Fruit fly (Drosophila melanogaster) whole organism, embryonic: ENCODE measurements around the gene Tbca.

ENCODE experiments used
- CG12155 ChIP-seq: fragments of 200-800 bp; sonication (Bioruptor generic); optimal IDR thresholded peaks from 3 replicates; lab custom pipeline; 2016; ENCODE audit warnings: missing biosample characterization, missing genetic modification characterization
- CG13424 ChIP-seq: fragments of 200-800 bp; sonication (Bioruptor generic); optimal IDR thresholded peaks from 2 replicates; lab custom pipeline; 2019; ENCODE audit warnings: missing biosample characterization, mild to moderate bottlenecking, missing genetic modification characterization, moderate library complexity
- CG14667 ChIP-seq: fragments of 200-800 bp; sonication (Bioruptor generic); IDR thresholded peaks from 2 replicates; pipeline ENCODE4 v1.3.6; 2022; ENCODE audit warnings: missing biosample characterization, missing genetic modification characterization
- CG17361 ChIP-seq: fragments of 200-800 bp; sonication (Bioruptor generic); IDR thresholded peaks from 3 replicates; pipeline ENCODE4 v1.3.6; 2022; ENCODE audit warnings: missing biosample characterization, missing genetic modification characterization
- CG32767 ChIP-seq: fragments of 200-800 bp; sonication (Bioruptor generic); IDR thresholded peaks from 2 replicates; pipeline ENCODE4 v1.3.6; 2022; ENCODE audit warnings: missing biosample characterization, missing genetic modification characterization
- CG32772 ChIP-seq: fragments of 200-800 bp; sonication (Bioruptor generic); IDR thresholded peaks from 2 replicates; pipeline ENCODE4 v1.3.6; 2022; ENCODE audit warnings: missing biosample characterization, missing genetic modification characterization
- CG34422 ChIP-seq: fragments of 200-800 bp; sonication (Bioruptor generic); IDR thresholded peaks from 3 replicates; pipeline ENCODE4 v1.3.6; 2022; ENCODE audit warnings: missing biosample characterization, missing genetic modification characterization
- CG3838 ChIP-seq: fragments of 200-800 bp; sonication (Bioruptor generic); optimal IDR thresholded peaks from 3 replicates; lab custom pipeline; 2016; ENCODE audit warnings: missing biosample characterization, missing genetic modification characterization
- CG42726 ChIP-seq: fragments of 200-800 bp; sonication (Bioruptor generic); IDR thresholded peaks from 2 replicates; pipeline ENCODE4 v1.3.6; 2022; ENCODE audit warnings: missing biosample characterization, missing genetic modification characterization; ENCODE audit not compliant: partially characterized antibody
- CG6854 ChIP-seq: fragments of 200-800 bp; sonication (Bioruptor generic); optimal IDR thresholded peaks from 3 replicates; lab custom pipeline; 2017; ENCODE audit warnings: missing biosample characterization, mild to moderate bottlenecking, missing genetic modification characterization
- CG8359 ChIP-seq: fragments of 200-800 bp; sonication (Bioruptor generic); optimal IDR thresholded peaks from 2 replicates; lab custom pipeline; 2017; ENCODE audit warnings: missing biosample characterization, mild to moderate bottlenecking, missing genetic modification characterization, borderline replicate concordance
- CTCF ChIP-seq: fragments of 200-800 bp; sonication (Bioruptor generic); optimal IDR thresholded peaks from 2 replicates; lab custom pipeline; 2017; ENCODE audit warnings: missing biosample characterization, mild to moderate bottlenecking, missing genetic modification characterization, moderate library complexity
- CoRest ChIP-seq: fragments of 200-800 bp; sonication (Bioruptor generic); optimal IDR thresholded peaks from 3 replicates; lab custom pipeline; 2018; ENCODE audit warnings: missing biosample characterization, mild to moderate bottlenecking, missing genetic modification characterization, moderate library complexity
- D ChIP-seq, 2 experiments: fragments of 200-800 bp in 1 of 2; fragments of >200 bp in 1 of 2; sonication (Bioruptor generic) in 1 of 2; optimal IDR thresholded peaks; 2 replicates in 1 of 2; 3 replicates in 1 of 2; lab custom pipeline; 2017; ENCODE audit warnings: mild to moderate bottlenecking in 1 of 2, missing biosample characterization in 1 of 2, missing genetic modification characterization in 1 of 2, missing genetic modification reagents in 1 of 2
- Dbx ChIP-seq: fragments of 200-800 bp; sonication (Bioruptor generic); IDR thresholded peaks from 3 replicates; pipeline ENCODE4 v1.3.6; 2022; ENCODE audit warnings: missing biosample characterization, missing genetic modification characterization
- Dp ChIP-seq: fragments of 200-800 bp; sonication (Bioruptor generic); optimal IDR thresholded peaks from 2 replicates; lab custom pipeline; 2018; ENCODE audit warnings: missing biosample characterization, mild to moderate bottlenecking, missing genetic modification characterization, moderate library complexity
- Drgx ChIP-seq: fragments of 200-800 bp; sonication (Bioruptor generic); IDR thresholded peaks from 2 replicates; pipeline ENCODE4 v1.3.6; 2022; ENCODE audit warnings: missing biosample characterization, missing genetic modification characterization
- Hey ChIP-seq: fragments of 200-800 bp; sonication (Bioruptor generic); optimal IDR thresholded peaks from 3 replicates; lab custom pipeline; 2018; ENCODE audit warnings: missing biosample characterization, mild to moderate bottlenecking, missing genetic modification characterization
- Lhr ChIP-seq: fragments of 200-800 bp; sonication (Bioruptor generic); optimal IDR thresholded peaks from 3 replicates; lab custom pipeline; 2017; ENCODE audit warnings: mild to moderate bottlenecking, missing biosample characterization, missing genetic modification reagents, missing genetic modification characterization
- NFAT ChIP-seq: fragments of 200-800 bp; sonication (Bioruptor generic); IDR thresholded peaks from 2 replicates; pipeline ENCODE4 v1.3.6; 2022; ENCODE audit warnings: missing biosample characterization, missing genetic modification characterization
- Optix ChIP-seq: fragments of 200-800 bp; sonication (Bioruptor generic); IDR thresholded peaks from 3 replicates; pipeline ENCODE4 v1.3.6; 2022; ENCODE audit warnings: missing biosample characterization, missing genetic modification characterization
- PHDP ChIP-seq: fragments of 200-800 bp; sonication (Bioruptor generic); optimal IDR thresholded peaks from 3 replicates; lab custom pipeline; 2018; ENCODE audit warnings: missing biosample characterization, mild to moderate bottlenecking, missing genetic modification characterization, moderate library complexity
- Spps ChIP-seq: fragments of 200-800 bp; sonication (Bioruptor generic); optimal IDR thresholded peaks from 2 replicates; lab custom pipeline; 2018; ENCODE audit warnings: missing biosample characterization, mild to moderate bottlenecking, missing genetic modification characterization
- Sry-β ChIP-seq: fragments of 200-800 bp; sonication (Bioruptor generic); optimal IDR thresholded peaks from 2 replicates; lab custom pipeline; 2018; ENCODE audit warnings: missing biosample characterization, mild to moderate bottlenecking, missing genetic modification characterization, moderate library complexity
- TFAM ChIP-seq: fragments of 200-800 bp; sonication (Bioruptor generic); optimal IDR thresholded peaks from 2 replicates; lab custom pipeline; 2017; ENCODE audit warnings: missing biosample characterization, missing genetic modification characterization, inconsistent platforms
- ac ChIP-seq: fragments of 200-800 bp; sonication (Bioruptor generic); optimal IDR thresholded peaks from 3 replicates; lab custom pipeline; 2017; ENCODE audit warnings: missing biosample characterization, mild to moderate bottlenecking, missing genetic modification characterization
- cad ChIP-seq: fragments of >200 bp; optimal IDR thresholded peaks from 2 replicates; lab custom pipeline; 2017; ENCODE audit warnings: missing biosample characterization, missing genetic modification characterization
- da ChIP-seq: fragments of 200-800 bp; sonication (Bioruptor generic); optimal IDR thresholded peaks from 2 replicates; lab custom pipeline; 2016; ENCODE audit warnings: missing biosample characterization, missing genetic modification characterization
- dmrt11E ChIP-seq: fragments of 200-800 bp; sonication (Bioruptor generic); optimal IDR thresholded peaks from 3 replicates; lab custom pipeline; 2018; ENCODE audit warnings: missing biosample characterization, mild to moderate bottlenecking, missing genetic modification characterization, moderate library complexity
- en ChIP-seq: fragments of 200-800 bp; sonication (Bioruptor generic); optimal IDR thresholded peaks from 2 replicates; lab custom pipeline; 2016; ENCODE audit warnings: missing biosample characterization, missing genetic modification characterization
- fd102C ChIP-seq: fragments of 200-800 bp; sonication (Bioruptor generic); optimal IDR thresholded peaks from 2 replicates; lab custom pipeline; 2018; ENCODE audit warnings: missing biosample characterization, mild to moderate bottlenecking, missing genetic modification characterization, moderate library complexity
- fd3F ChIP-seq: fragments of 200-800 bp; sonication (Bioruptor generic); optimal IDR thresholded peaks from 2 replicates; lab custom pipeline; 2018; ENCODE audit warnings: missing biosample characterization, mild to moderate bottlenecking, missing genetic modification characterization, moderate library complexity
- gce ChIP-seq: fragments of 200-800 bp; sonication (Bioruptor generic); IDR thresholded peaks from 3 replicates; pipeline ENCODE4 v1.3.6; 2022; ENCODE audit warnings: missing biosample characterization, missing genetic modification characterization
- gfzf ChIP-seq: fragments of 200-800 bp; sonication (Bioruptor generic); optimal IDR thresholded peaks from 2 replicates; lab custom pipeline; 2016; ENCODE audit warnings: missing biosample characterization, mild to moderate bottlenecking, missing genetic modification characterization, moderate library complexity
- gro ChIP-seq: fragments of 200-800 bp; sonication (Bioruptor generic); optimal IDR thresholded peaks from 2 replicates; lab custom pipeline; 2016; ENCODE audit warnings: missing biosample characterization, missing genetic modification characterization
- inv ChIP-seq: fragments of 200-800 bp; sonication (Bioruptor generic); IDR thresholded peaks from 2 replicates; pipeline ENCODE4 v1.3.6; 2022; ENCODE audit warnings: missing biosample characterization, missing genetic modification characterization; ENCODE audit not compliant: partially characterized antibody
- jing ChIP-seq: fragments of 200-800 bp; sonication (Bioruptor generic); optimal IDR thresholded peaks from 2 replicates; lab custom pipeline; 2018; ENCODE audit warnings: missing biosample characterization, mild to moderate bottlenecking, missing genetic modification characterization
- jumu ChIP-seq: fragments of 200-800 bp; sonication (Bioruptor generic); optimal IDR thresholded peaks from 3 replicates; lab custom pipeline; 2016; ENCODE audit warnings: missing biosample characterization, missing genetic modification characterization
- kah ChIP-seq: fragments of 200-800 bp; sonication (Bioruptor generic); optimal IDR thresholded peaks from 2 replicates; lab custom pipeline; 2018; ENCODE audit warnings: missing biosample characterization, mild to moderate bottlenecking, missing genetic modification characterization
- otp ChIP-seq: fragments of 200-800 bp; sonication (Bioruptor generic); IDR thresholded peaks from 3 replicates; pipeline ENCODE4, ENCODE4 v1.3.6; 2022; ENCODE audit warnings: missing biosample characterization, missing genetic modification characterization
- pum ChIP-seq: fragments of 200-800 bp; sonication (Bioruptor generic); optimal IDR thresholded peaks from 2 replicates; lab custom pipeline; 2016; ENCODE audit warnings: missing biosample characterization, missing genetic modification characterization
- repo ChIP-seq: fragments of 200-800 bp; sonication (Bioruptor generic); optimal IDR thresholded peaks from 2 replicates; lab custom pipeline; 2016; ENCODE audit warnings: missing biosample characterization, missing genetic modification characterization
- rib ChIP-seq: fragments of 200-800 bp; sonication (Bioruptor generic); IDR thresholded peaks from 2 replicates; pipeline ENCODE4 v1.3.6; 2022; ENCODE audit warnings: missing biosample characterization, missing genetic modification characterization
- row ChIP-seq: fragments of 200-800 bp; sonication (Bioruptor generic); IDR thresholded peaks from 3 replicates; pipeline ENCODE4 v1.3.6; 2022; ENCODE audit warnings: missing biosample characterization, missing genetic modification characterization
- sisA ChIP-seq: fragments of 200-800 bp; sonication (Bioruptor generic); IDR thresholded peaks from 2 replicates; pipeline ENCODE4 v1.3.6; 2022; ENCODE audit warnings: missing biosample characterization, missing genetic modification characterization
- sr ChIP-seq: fragments of 200-800 bp; sonication (Bioruptor generic); IDR thresholded peaks from 3 replicates; pipeline ENCODE4 v1.3.6; 2022; ENCODE audit warnings: missing biosample characterization, missing genetic modification characterization
- toy ChIP-seq: fragments of 200-800 bp; sonication (Bioruptor generic); IDR thresholded peaks from 2 replicates; pipeline ENCODE4 v1.3.6; 2022; ENCODE audit warnings: missing biosample characterization, missing genetic modification characterization
- ttk ChIP-seq: fragments of 200-800 bp; sonication (Bioruptor generic); IDR thresholded peaks from 2 replicates; pipeline ENCODE4 v2.1.2; 2022; ENCODE audit warnings: missing biosample characterization, missing genetic modification characterization
- zfh1 ChIP-seq: fragments of 200-800 bp; sonication (Bioruptor generic); IDR thresholded peaks from 3 replicates; pipeline ENCODE4 v1.3.6; 2022; ENCODE audit warnings: missing biosample characterization, missing genetic modification characterization

Tbca gene

DNA sequence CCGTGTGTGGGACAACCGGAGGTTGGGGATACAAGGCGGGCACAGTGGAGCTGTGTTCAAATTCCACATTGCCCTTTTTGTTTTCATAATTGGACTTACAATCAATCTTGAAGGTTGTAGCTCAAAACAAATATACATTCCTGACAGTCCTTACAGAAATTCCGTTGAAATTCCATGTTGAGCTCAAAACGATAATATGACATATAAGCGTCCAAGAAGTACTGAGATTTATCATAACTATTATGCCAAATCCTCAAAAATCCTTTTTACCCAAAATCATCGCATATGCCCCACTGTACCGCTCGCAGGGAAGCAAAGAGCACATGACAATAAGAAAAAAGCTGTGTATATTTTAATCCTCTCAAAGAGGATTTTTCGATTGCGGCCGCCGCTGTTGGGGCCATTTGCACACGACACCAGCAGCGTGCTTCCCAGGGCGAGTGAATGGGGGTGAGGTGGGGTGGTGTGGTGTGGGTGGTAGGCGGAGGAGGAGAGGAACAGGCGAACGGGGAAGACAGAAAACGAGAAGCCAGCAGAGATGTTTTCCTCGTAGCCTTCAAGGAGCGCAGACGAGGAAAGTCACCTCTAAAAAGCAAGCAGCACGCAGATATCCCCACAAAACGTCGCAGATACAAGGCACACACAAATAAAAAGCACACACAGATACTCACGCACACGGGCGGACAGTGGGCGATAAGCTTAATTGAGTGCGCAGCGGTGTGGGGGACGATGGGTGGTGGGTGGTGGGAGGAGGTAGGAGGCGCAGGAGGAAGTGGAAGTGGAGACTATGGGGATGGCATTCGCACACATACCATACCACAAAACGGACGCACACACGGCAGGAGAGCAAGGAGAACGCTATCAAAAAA is 25.8 kb upstream of the Tbca start (continued):
- TF ChIP-seq fd3F (GFP tag; lab: Kevin White, UChicago) (peak; percentile 56), CG8359 (GFP tag; lab: Kevin White, UChicago) (no peak), Dbx (GFP tag; lab: Robert Waterston, UW) (0 out of 3 replicates have a peak, but pooled peaks have one; percentile 17), CG42726 (GFP tag; lab: Robert Waterston, UW) (no peak), Drgx (peak; percentile 38; the same call in 1 of the 2 replicates), ac (GFP tag; lab: Kevin White, UChicago) (no peak), sr (peak; percentile 45; the same call in 1 of the 3 replicates), row (GFP tag; lab: Robert Waterston, UW) (peak; percentile 72), rib (no peak), toy (GFP tag; lab: Robert Waterston, UW) (no peak), CG13424 (tag; lab: Kevin White, UChicago) (peak; percentile 73), Sry-β (GFP tag; lab: Kevin White, UChicago) (no peak), pum (GFP tag; lab: Kevin White, UChicago) (no peak), D (optimal IDR thresholded peaks at IDR 0.05; lab: Kevin White, UChicago) (no peak), D (GFP tag; optimal IDR thresholded peaks at IDR 0.05; lab: Kevin White, UChicago) (peak; percentile 18), ttk (GFP tag; lab: Robert Waterston, UW) (no peak; the same call in 1 of the 2 replicates), gce (0 out of 3 replicates have a peak, but pooled peaks have one; percentile 5), CG14667 (GFP tag; lab: Robert Waterston, UW) (peak; percentile 35; the same call in 1 of the 2 replicates), otp (GFP tag; lab: Robert Waterston, UW) (no peak), jumu (GFP tag; lab: Kevin White, UChicago) (peak; percentile 40), sisA (GFP tag; lab: Robert Waterston, UW) (peak; percentile 19; the same call in 1 of the 2 replicates), CG6854 (GFP tag; lab: Kevin White, UChicago) (peak; percentile 30), CG17361 (peak; percentile 77), PHDP (tag; lab: Kevin White, UChicago) (peak; percentile 68), inv (GFP tag; lab: Robert Waterston, UW) (no peak), dmrt11E (tag; lab: Kevin White, UChicago) (no peak), Optix (GFP tag; lab: Robert Waterston, UW) (peak; percentile 57; the same call in 2 of the 3 replicates), repo (GFP tag; lab: Kevin White, UChicago) (no peak), cad (GFP tag; lab: Kevin White, UChicago) (no peak), Lhr (GFP tag; lab: Kevin White, UChicago) (no peak), NFAT (GFP tag; lab: Robert Waterston, UW) (no peak), en (GFP tag; lab: Kevin White, UChicago) (no peak), CG3838 (no peak), zfh1 (no peak), jing (GFP tag; lab: Kevin White, UChicago) (peak; percentile 24), CoRest (peak; percentile 74), CTCF (GFP tag; lab: Kevin White, UChicago) (peak; percentile 3), TFAM (GFP tag; lab: Kevin White, UChicago) (no peak), CG34422 (GFP tag; lab: Robert Waterston, UW) (0 out of 3 replicates have a peak, but pooled peaks have one; percentile 41), CG32772 (GFP tag; lab: Robert Waterston, UW) (0 out of 2 replicates have a peak, but pooled peaks have one; percentile 20), gfzf (GFP tag; lab: Kevin White, UChicago) (no peak), Spps (no peak), Dp (GFP tag; lab: Kevin White, UChicago) (no peak), fd102C (no peak), CG12155 (GFP tag; lab: Kevin White, UChicago) (peak; percentile 40), gro (GFP tag; lab: Kevin White, UChicago) (peak; percentile 32), Hey (tag; lab: Kevin White, UChicago) (peak; percentile 40), CG32767 (GFP tag; lab: Robert Waterston, UW) (no peak), da (GFP tag; lab: Kevin White, UChicago) (no peak), kah (GFP tag; lab: Kevin White, UChicago) (no peak)
